Worm (Caenorhabditis elegans): ENCODE results near the gene T08D10.3.

T08D10.3 gene

DNA sequence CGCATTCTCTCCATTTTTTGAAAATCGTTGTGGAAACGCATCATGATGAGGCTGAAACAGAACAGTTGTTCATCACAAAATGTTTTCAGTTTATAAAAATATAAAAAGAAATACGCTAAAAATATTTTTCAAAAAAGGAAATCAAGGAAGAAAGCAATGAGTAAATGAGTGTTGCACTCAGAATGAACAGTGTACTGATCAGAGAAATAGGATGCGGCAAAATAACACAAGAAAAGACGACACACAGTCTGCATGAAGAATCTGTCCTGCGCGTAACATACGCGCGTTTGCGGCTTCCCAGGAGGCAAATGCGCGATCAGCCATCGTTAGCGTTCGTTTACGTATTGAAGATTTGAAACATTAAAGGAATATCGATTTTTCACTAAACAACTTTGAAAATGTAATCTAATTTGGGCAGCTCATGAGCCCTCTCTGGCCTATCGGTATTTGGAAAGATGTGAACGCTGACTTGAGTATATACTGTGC, 28.4 kb downstream of the T08D10.3 start, which contains the start of gene C49F5.3:
C49F5.3 (minus strand) TSS at position 51 of the 486 bp plus-strand sequence.
- TF ChIP-seq nfya-2 (GFP tag; IDR thresholded peaks at IDR 0.05) (no peak), aptf-2 (GFP tag; conservative IDR thresholded peaks at IDR 0.05) (peak; percentile 97)

DNA sequence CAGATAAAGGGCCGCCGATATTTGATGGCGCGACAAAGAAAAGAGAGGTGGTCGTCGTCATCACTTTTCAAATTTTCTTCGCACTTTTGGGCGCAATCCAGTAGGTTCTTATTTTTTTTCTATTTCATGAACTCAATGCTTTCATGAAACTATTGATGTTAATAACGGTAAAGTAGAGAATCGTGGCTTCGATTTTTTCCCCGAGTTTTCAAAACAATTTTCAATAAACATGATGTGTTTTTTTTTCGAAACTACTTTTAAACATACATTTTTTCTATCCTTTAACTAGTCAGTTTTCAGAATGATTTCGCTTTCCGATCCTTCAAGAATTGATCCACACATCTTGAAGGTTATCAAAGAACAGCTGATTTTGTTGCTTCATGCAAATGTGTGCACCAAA, 30.7 kb downstream of the T08D10.3 start, which contains the start of gene C49F5.5:
C49F5.5 (plus strand) TSS at position 301 of the 400 bp plus-strand sequence.
- TF ChIP-seq B0336.3 (GFP tag; IDR thresholded peaks at IDR 0.05) = no peak
- TF ChIP-seq ets-4 (GFP tag; optimal IDR thresholded peaks at IDR 0.05) = no peak
- no peak for TF ChIP-seq tbp1 (GFP tag; optimal IDR thresholded peaks at IDR 0.05)
- TF ChIP-seq tbx-9 (tag; optimal IDR thresholded peaks at IDR 0.05; ENCODE audit: borderline replicate concordance) = no peak
- TF ChIP-seq attf-6 (GFP tag; IDR thresholded peaks at IDR 0.05) = no peak
- no peak for TF ChIP-seq let-607 (tag; optimal IDR thresholded peaks at IDR 0.05)
- TF ChIP-seq lin-54 (GFP tag; optimal IDR thresholded peaks at IDR 0.05) = no peak
- TF ChIP-seq ceh-79 (tag; optimal IDR thresholded peaks at IDR 0.05) = no peak
- no peak for TF ChIP-seq hmg-20 (GFP tag; IDR thresholded peaks at IDR 0.05)

DNA sequence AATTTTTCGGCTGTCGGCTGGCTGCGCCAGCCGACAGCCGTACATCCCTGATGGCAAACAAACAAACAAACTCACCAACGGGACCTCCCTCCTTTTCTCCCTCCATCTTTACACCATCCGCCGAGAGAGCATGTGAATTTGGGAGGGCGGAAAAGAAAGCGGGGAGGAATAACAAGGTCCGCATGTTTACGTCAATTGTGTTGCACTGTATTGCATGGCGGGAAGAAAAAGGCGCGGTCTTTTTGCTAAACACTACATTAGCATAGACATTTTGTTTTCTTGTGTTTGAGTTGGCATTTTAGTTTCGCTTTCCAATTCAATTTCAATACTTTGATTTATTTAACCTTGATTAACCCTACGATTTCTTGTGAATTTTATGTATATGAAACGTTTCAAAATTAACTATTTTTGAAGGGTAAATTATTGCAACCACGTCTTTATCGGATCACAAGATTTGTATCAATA, 32.7 kb downstream of the T08D10.3 start, which contains the start of gene C49F5.6:
C49F5.6 (plus strand) TSS at position 415 of the 465 bp plus-strand sequence.
- no peak for TF ChIP-seq F52B5.7 (tag; optimal IDR thresholded peaks at IDR 0.05)
- TF ChIP-seq T07F8.4 (tag; optimal IDR thresholded peaks at IDR 0.05) = no peak
- 0 out of 2 replicates have a peak, but pooled peaks have one; percentile 31 for TF ChIP-seq madf-8 (GFP tag; conservative IDR thresholded peaks at IDR 0.05)
- no peak for TF ChIP-seq zim-3 (tag; optimal IDR thresholded peaks at IDR 0.05)
- 0 out of 2 replicates have a peak, but pooled peaks have one; percentile 44 for TF ChIP-seq madf-3 (GFP tag; IDR thresholded peaks at IDR 0.05)
- no peak for TF ChIP-seq B0336.3 (GFP tag; IDR thresholded peaks at IDR 0.05)
- TF ChIP-seq cebp-2 (GFP tag; IDR thresholded peaks at IDR 0.05) = no peak
- no peak for TF ChIP-seq zfh-2 (GFP tag; conservative IDR thresholded peaks at IDR 0.05)
- TF ChIP-seq dpl-1 (GFP tag; optimal IDR thresholded peaks at IDR 0.05) = no peak
- TF ChIP-seq attf-6 (GFP tag; IDR thresholded peaks at IDR 0.05) = no peak
- peak; percentile 89 for TF ChIP-seq efl-1 (GFP tag; optimal IDR thresholded peaks at IDR 0.05)
- TF ChIP-seq madf-6 (GFP tag; IDR thresholded peaks at IDR 0.05) = peak; percentile 79
- TF ChIP-seq hsf-1 (GFP tag; IDR thresholded peaks at IDR 0.05) = no peak
- TF ChIP-seq pbrm-1 (GFP tag; IDR thresholded peaks at IDR 0.05) = no peak
- TF ChIP-seq B0019.2 (GFP tag; conservative IDR thresholded peaks at IDR 0.05) = no peak
- TF ChIP-seq ceh-79 (tag; optimal IDR thresholded peaks at IDR 0.05) = no peak
- TF ChIP-seq dpff-1 (tag; optimal IDR thresholded peaks at IDR 0.05) = no peak
- TF ChIP-seq madf-10 (tag; optimal IDR thresholded peaks at IDR 0.05) = no peak
- no peak for TF ChIP-seq unc-62 (GFP tag; optimal IDR thresholded peaks at IDR 0.05)
- no peak for TF ChIP-seq gei-17 (GFP tag; optimal IDR thresholded peaks at IDR 0.05)
- TF ChIP-seq aptf-2 (GFP tag; conservative IDR thresholded peaks at IDR 0.05) = peak; percentile 76
- no peak for TF ChIP-seq ets-4 (GFP tag; optimal IDR thresholded peaks at IDR 0.05)

DNA sequence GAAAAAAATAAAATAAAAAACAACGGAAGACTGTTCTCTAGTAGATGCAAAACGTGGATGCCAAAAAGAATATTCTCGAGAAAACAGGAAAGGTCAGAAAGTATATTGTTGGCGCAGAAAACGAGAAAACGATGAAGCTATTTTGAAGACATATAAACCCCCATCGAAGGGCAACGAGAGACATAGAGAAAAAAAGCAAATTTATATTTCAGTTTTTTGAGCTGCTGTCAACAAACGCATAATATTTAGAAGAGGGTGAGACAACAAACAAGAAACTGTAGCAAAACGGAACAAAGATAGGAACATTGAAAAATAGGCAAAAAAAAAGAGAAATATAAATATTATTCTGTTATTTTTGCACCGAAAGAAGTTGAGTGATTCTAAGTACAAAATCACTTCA, 37.0 kb downstream of the T08D10.3 start:
- TF ChIP-seq T26A5.8 (tag; optimal IDR thresholded peaks at IDR 0.05) (no peak), egl-18 (GFP tag; IDR thresholded peaks at IDR 0.05) (no peak), hmg-1.2 (GFP tag; IDR thresholded peaks at IDR 0.05) (peak; percentile 18; the same call in 1 of the 2 replicates), rcor-1 (GFP tag; IDR thresholded peaks at IDR 0.05) (no peak), unc-62 (GFP tag; optimal IDR thresholded peaks at IDR 0.05) (no peak), egrh-3 (GFP tag; IDR thresholded peaks at IDR 0.05) (no peak), D2030.7 (GFP tag; IDR thresholded peaks at IDR 0.05) (no peak), C17E4.6 (GFP tag; IDR thresholded peaks at IDR 0.05) (no peak), mel-28 (tag; optimal IDR thresholded peaks at IDR 0.05; ENCODE audit: borderline replicate concordance) (no peak)

Data from whole organism, young adult.